Fruit fly (Drosophila melanogaster) Kc167 (cell line): ENCODE measurements around the gene CG31145.

ENCODE experiments used
- Myc ChIP-seq: fragments of >200 bp; optimal IDR thresholded peaks from 2 replicates; lab custom pipeline; 2017; ENCODE audit warnings: missing external identifiers
- Sin3A ChIP-seq: fragments of >200 bp; optimal IDR thresholded peaks from 2 replicates; lab custom pipeline; 2018; ENCODE audit warnings: missing external identifiers
- h ChIP-seq: fragments of >200 bp; optimal IDR thresholded peaks from 3 replicates; lab custom pipeline; 2018; ENCODE audit warnings: missing external identifiers
- insv ChIP-seq: fragments of >200 bp; optimal IDR thresholded peaks from 3 replicates; lab custom pipeline; 2018; ENCODE audit warnings: missing external identifiers
- psq ChIP-seq: fragments of >200 bp; optimal IDR thresholded peaks from 2 replicates; lab custom pipeline; 2017; ENCODE audit warnings: missing external identifiers
- ttk ChIP-seq: sonication (Bioruptor generic); optimal IDR thresholded peaks from 2 replicates; lab custom pipeline; 2017; ENCODE audit warnings: missing external identifiers

CG31145 gene

dm6 chr3R:23642836-23643235 lies 26.6 kb downstream of the CG31145 start:
- no peak for TF ChIP-seq insv (lab: Kevin White, UChicago)
- TF ChIP-seq psq (lab: Kevin White, UChicago), result no peak
- TF ChIP-seq ttk (lab: Kevin White, UChicago), result no peak
- TF ChIP-seq h, result no peak
- TF ChIP-seq Sin3A (lab: Kevin White, UChicago), result no peak
- no peak for TF ChIP-seq Myc (lab: Kevin White, UChicago)

- TF ChIP-seq insv (lab: Kevin White, UChicago) (no peak), Myc (lab: Kevin White, UChicago) (no peak), ttk (lab: Kevin White, UChicago) (no peak), psq (lab: Kevin White, UChicago) (no peak), h (no peak), Sin3A (lab: Kevin White, UChicago) (no peak)
Measured at dm6 chr3R:23639583-23639982, 29.9 kb downstream of the CG31145 start.

dm6 chr3R:23638351-23638750 lies 31.1 kb downstream of the CG31145 start:
- no peak for TF ChIP-seq Myc (lab: Kevin White, UChicago)
- TF ChIP-seq psq (lab: Kevin White, UChicago), result no peak
- TF ChIP-seq h, result no peak
- TF ChIP-seq ttk (lab: Kevin White, UChicago), result no peak
- no peak for TF ChIP-seq insv (lab: Kevin White, UChicago)
- TF ChIP-seq Sin3A (lab: Kevin White, UChicago), result no peak

- no peak for TF ChIP-seq h
- no peak for TF ChIP-seq Sin3A (lab: Kevin White, UChicago)
- no peak for TF ChIP-seq ttk (lab: Kevin White, UChicago)
- TF ChIP-seq Myc (lab: Kevin White, UChicago), result no peak
- TF ChIP-seq psq (lab: Kevin White, UChicago), result no peak
- no peak for TF ChIP-seq insv (lab: Kevin White, UChicago)
Measured at dm6 chr3R:23637277-23637676, 32.2 kb downstream of the CG31145 start.

- TF ChIP-seq h (no peak), Myc (lab: Kevin White, UChicago) (no peak), Sin3A (lab: Kevin White, UChicago) (no peak), psq (lab: Kevin White, UChicago) (no peak), ttk (lab: Kevin White, UChicago) (no peak), insv (lab: Kevin White, UChicago) (no peak)
Measured at dm6 chr3R:23634789-23635188, 34.7 kb downstream of the CG31145 start.

- TF ChIP-seq Sin3A (lab: Kevin White, UChicago), result no peak
- TF ChIP-seq insv (lab: Kevin White, UChicago), result no peak
Measured at dm6 chr3R:23629572-23629971, 39.9 kb downstream of the CG31145 start.

DNA sequence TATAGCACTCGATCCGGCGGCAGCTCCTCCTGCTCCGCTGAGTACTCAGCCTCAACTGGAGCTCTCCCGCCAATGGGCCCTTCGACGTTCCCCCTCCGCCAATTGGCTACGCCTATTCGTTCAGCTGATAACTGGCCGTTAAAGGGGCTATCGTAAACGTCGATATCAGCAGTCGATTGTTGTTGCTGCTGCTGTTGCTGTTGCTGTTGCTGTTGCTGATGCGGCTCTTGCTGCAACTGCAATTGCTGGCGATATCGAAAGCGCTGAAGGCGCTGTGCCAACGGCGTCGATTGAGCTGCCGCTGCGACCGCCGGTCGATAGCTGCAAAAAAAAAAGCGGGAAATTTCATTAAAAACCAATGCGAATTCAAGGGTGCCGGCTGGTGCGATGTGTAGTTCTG lies 42.3 kb downstream of the CG31145 start:
- TF ChIP-seq psq (lab: Kevin White, UChicago) (no peak), h (no peak), ttk (lab: Kevin White, UChicago) (no peak), insv (lab: Kevin White, UChicago) (no peak), Sin3A (lab: Kevin White, UChicago) (no peak), Myc (lab: Kevin White, UChicago) (no peak)

DNA sequence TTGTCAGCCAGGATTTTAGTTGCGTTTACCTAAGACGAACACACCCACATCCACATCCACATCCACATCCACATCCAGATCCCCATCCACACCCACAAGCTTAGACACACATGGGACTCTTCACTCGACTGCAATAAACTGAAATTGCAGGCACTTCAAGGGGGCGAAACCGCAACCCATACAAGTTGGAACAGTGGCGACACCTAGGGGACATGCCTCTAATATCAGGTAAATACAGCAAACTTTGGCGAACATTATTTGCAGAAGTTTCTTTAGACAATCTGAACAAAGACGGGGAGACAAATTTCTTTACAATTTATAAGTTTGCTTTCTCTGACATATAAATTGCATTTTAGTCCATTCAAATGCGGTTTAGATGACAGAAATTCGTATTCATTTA lies 46.5 kb downstream of the CG31145 start:
- no peak for TF ChIP-seq h
- no peak for TF ChIP-seq psq (lab: Kevin White, UChicago)
- TF ChIP-seq insv (lab: Kevin White, UChicago), result no peak
- no peak for TF ChIP-seq Sin3A (lab: Kevin White, UChicago)
- TF ChIP-seq Myc (lab: Kevin White, UChicago), result no peak
- no peak for TF ChIP-seq ttk (lab: Kevin White, UChicago)

- TF ChIP-seq psq (lab: Kevin White, UChicago) (no peak), insv (lab: Kevin White, UChicago) (no peak), h (no peak), Myc (lab: Kevin White, UChicago) (no peak), Sin3A (lab: Kevin White, UChicago) (no peak), ttk (lab: Kevin White, UChicago) (no peak)
Measured at dm6 chr3R:23612121-23612520, 57.3 kb downstream of the CG31145 start.

- TF ChIP-seq Sin3A (lab: Kevin White, UChicago) (no peak), psq (lab: Kevin White, UChicago) (no peak), ttk (lab: Kevin White, UChicago) (no peak), Myc (lab: Kevin White, UChicago) (no peak), insv (lab: Kevin White, UChicago) (no peak), h (no peak)
Measured at dm6 chr3R:23605315-23605881, 64.1 kb downstream of the CG31145 start, which contains the start of gene CG10184. TSS of gene CG10184 (minus strand) at chr3R:23605495.

- TF ChIP-seq h, result no peak
- TF ChIP-seq psq (lab: Kevin White, UChicago), result no peak
- no peak for TF ChIP-seq Myc (lab: Kevin White, UChicago)
- TF ChIP-seq Sin3A (lab: Kevin White, UChicago), result no peak
- no peak for TF ChIP-seq insv (lab: Kevin White, UChicago)
- no peak for TF ChIP-seq ttk (lab: Kevin White, UChicago)
Measured at dm6 chr3R:23601346-23601817, 68.1 kb downstream of the CG31145 start.

dm6 chr3R:23598934-23599333 lies 70.5 kb downstream of the CG31145 start, which contains the start of gene CG10183:
TSS of gene CG10183 (minus strand) at chr3R:23599034.
- TF ChIP-seq insv (lab: Kevin White, UChicago), result no peak
- no peak for TF ChIP-seq psq (lab: Kevin White, UChicago)
- TF ChIP-seq Sin3A (lab: Kevin White, UChicago), result no peak
- TF ChIP-seq ttk (lab: Kevin White, UChicago), result no peak
- no peak for TF ChIP-seq h
- TF ChIP-seq Myc (lab: Kevin White, UChicago), result no peak
